Worm (Caenorhabditis elegans) whole organism, young adult: ENCODE results near the gene fbxa-89.

Source experiments
- B0019.2 ChIP-seq: fragments of 200-800 bp; sonication (Bioruptor generic); conservative IDR thresholded peaks from 2 replicates; pipeline ENCODE4 v1.3.6; 2022; ENCODE audit warnings: missing genetic modification reagents, missing genetic modification characterization, missing compliant biosample characterization
- F49E8.2 ChIP-seq: sonication (generic microtip); optimal IDR thresholded peaks from 3 replicates; lab custom pipeline; 2017; ENCODE audit warnings: missing genetic modification characterization, mild to moderate bottlenecking, missing compliant biosample characterization, antibody characterized with exemption, moderate library complexity; ENCODE audit not compliant: insufficient read depth
- F55B11.4 ChIP-seq: sonication (generic microtip); optimal IDR thresholded peaks from 2 replicates; lab custom pipeline; 2016; ENCODE audit warnings: missing compliant biosample characterization, missing genetic modification characterization, borderline replicate concordance; ENCODE audit not compliant: insufficient read depth
- F57C9.4 ChIP-seq: sonication (generic microtip); optimal IDR thresholded peaks from 2 replicates; lab custom pipeline; 2017; ENCODE audit warnings: mild to moderate bottlenecking, missing genetic modification characterization, missing compliant biosample characterization
- T26A5.8 ChIP-seq: sonication (generic microtip); optimal IDR thresholded peaks from 2 replicates; lab custom pipeline; 2016; ENCODE audit warnings: missing genetic modification characterization, missing compliant biosample characterization
- Y53G8AR.9 ChIP-seq: fragments of 200-800 bp; sonication (Bioruptor generic); conservative IDR thresholded peaks from 2 replicates; pipeline ENCODE4 v1.3.6; 2022; ENCODE audit warnings: missing genetic modification reagents, missing genetic modification characterization, missing compliant biosample characterization
- Y79H2A.3 ChIP-seq: fragments of 200-800 bp; sonication (Bioruptor generic); conservative IDR thresholded peaks from 2 replicates; pipeline ENCODE4 v1.3.6; 2022; ENCODE audit warnings: missing genetic modification reagents, missing genetic modification characterization, missing compliant biosample characterization
- Y95B8A.8 ChIP-seq: fragments of 200-800 bp; sonication (Bioruptor generic); IDR thresholded peaks from 2 replicates; pipeline ENCODE4 v1.3.6; 2022; ENCODE audit warnings: missing genetic modification reagents, missing genetic modification characterization, missing compliant biosample characterization
- aptf-2 ChIP-seq: fragments of 200-800 bp; sonication (Bioruptor generic); conservative IDR thresholded peaks from 2 replicates; pipeline ENCODE4 v1.3.6; 2022; ENCODE audit warnings: missing genetic modification reagents, missing genetic modification characterization, missing compliant biosample characterization
- bed-1 ChIP-seq: fragments of 200-800 bp; sonication (Bioruptor generic); IDR thresholded peaks from 2 replicates; pipeline ENCODE4 v1.3.6; 2022; ENCODE audit warnings: missing genetic modification reagents, missing genetic modification characterization, missing compliant biosample characterization
- cebp-1 ChIP-seq, 2 experiments: fragments of 200-800 bp in 1 of 2; sonication (Bioruptor generic) in 1 of 2; sonication (generic microtip) in 1 of 2; IDR thresholded peaks in 1 of 2; optimal IDR thresholded peaks in 1 of 2; 2 replicates each; pipeline versions ENCODE4 v1.3.6 to Lab custom; 2017 to 2022; ENCODE audit warnings: missing compliant biosample characterization in 2 of 2, missing genetic modification characterization in 2 of 2, mild to moderate bottlenecking in 1 of 2, missing genetic modification reagents in 1 of 2, moderate library complexity in 1 of 2
- ceh-100 ChIP-seq: fragments of 200-800 bp; sonication (Bioruptor generic); IDR thresholded peaks from 2 replicates; pipeline ENCODE4 v1.3.6; 2022; ENCODE audit warnings: missing genetic modification reagents, missing genetic modification characterization, missing compliant biosample characterization
- ceh-40 ChIP-seq: fragments of 200-800 bp; sonication (Bioruptor generic); IDR thresholded peaks from 2 replicates; pipeline ENCODE4 v1.3.6; 2022; ENCODE audit warnings: missing genetic modification characterization, missing compliant biosample characterization
- die-1 ChIP-seq: sonication (generic microtip); optimal IDR thresholded peaks from 2 replicates; lab custom pipeline; 2016; ENCODE audit warnings: missing genotype, mild to moderate bottlenecking, missing genetic modification characterization, missing compliant biosample characterization
- dpff-1 ChIP-seq: sonication (generic microtip); optimal IDR thresholded peaks from 2 replicates; lab custom pipeline; 2017; ENCODE audit warnings: mild to moderate bottlenecking, missing genetic modification characterization, missing compliant biosample characterization
- dpl-1 ChIP-seq: fragments of 150-350 bp; optimal IDR thresholded peaks from 2 replicates; lab custom pipeline; 2014; ENCODE audit warnings: missing biosample characterization, missing genetic modification reagents, missing genetic modification characterization
- egrh-3 ChIP-seq: fragments of 200-800 bp; sonication (Bioruptor generic); IDR thresholded peaks from 2 replicates; pipeline ENCODE4 v1.3.6; 2022; ENCODE audit warnings: missing genetic modification reagents, missing genetic modification characterization, missing compliant biosample characterization
- ekl-4 ChIP-seq: fragments of 200-800 bp; sonication (Bioruptor generic); IDR thresholded peaks from 2 replicates; pipeline ENCODE4 v1.3.6; 2022; ENCODE audit warnings: missing genetic modification reagents, missing genetic modification characterization, missing compliant biosample characterization
- gei-17 ChIP-seq: fragments of 200-800 bp; sonication (Bioruptor generic); optimal IDR thresholded peaks from 2 replicates; lab custom pipeline; 2018; ENCODE audit warnings: mild to moderate bottlenecking, missing genetic modification characterization, missing compliant biosample characterization
- lag-1 ChIP-seq: fragments of 200-800 bp; sonication (Bioruptor generic); IDR thresholded peaks from 2 replicates; pipeline ENCODE4 v1.3.6; 2022; ENCODE audit warnings: missing genetic modification reagents, missing genetic modification characterization, missing compliant biosample characterization
- let-526 ChIP-seq: fragments of 200-800 bp; sonication (Bioruptor generic); IDR thresholded peaks from 2 replicates; pipeline ENCODE4 v1.3.6; 2022; ENCODE audit warnings: missing genetic modification reagents, missing genetic modification characterization, missing compliant biosample characterization
- lin-26 ChIP-seq: fragments of 200-800 bp; sonication (Bioruptor generic); IDR thresholded peaks from 2 replicates; pipeline ENCODE4 v1.3.6; 2022; ENCODE audit warnings: missing genetic modification reagents, missing genetic modification characterization, missing compliant biosample characterization
- lin-40 ChIP-seq: sonication (generic microtip); optimal IDR thresholded peaks from 2 replicates; lab custom pipeline; 2016; ENCODE audit warnings: missing genetic modification characterization, mild to moderate bottlenecking, missing compliant biosample characterization, missing genotype, missing genetic modification reagents
- lin-54 ChIP-seq: fragments of 200-800 bp; sonication (Bioruptor generic); optimal IDR thresholded peaks from 2 replicates; lab custom pipeline; 2018; ENCODE audit warnings: mild to moderate bottlenecking, missing genetic modification characterization, missing compliant biosample characterization
- lir-1 ChIP-seq: fragments of 200-800 bp; sonication (Bioruptor generic); conservative IDR thresholded peaks from 2 replicates; pipeline ENCODE4 v1.3.6; 2022; ENCODE audit warnings: missing genetic modification reagents, missing genetic modification characterization, missing compliant biosample characterization
- lsl-1 ChIP-seq: fragments of 200-800 bp; sonication (Bioruptor generic); optimal IDR thresholded peaks from 2 replicates; lab custom pipeline; 2018; ENCODE audit warnings: mild to moderate bottlenecking, missing genetic modification characterization, moderate library complexity, missing compliant biosample characterization
- lsy-27 ChIP-seq: sonication (generic microtip); optimal IDR thresholded peaks from 2 replicates; lab custom pipeline; 2017; ENCODE audit warnings: missing genetic modification characterization, mild to moderate bottlenecking, missing compliant biosample characterization, antibody characterized with exemption, missing genotype, borderline replicate concordance; ENCODE audit not compliant: insufficient read depth
- madf-3 ChIP-seq: fragments of 200-800 bp; sonication (Bioruptor generic); IDR thresholded peaks from 2 replicates; pipeline ENCODE4 v1.3.6; 2022; ENCODE audit warnings: missing genetic modification reagents, missing genetic modification characterization, missing compliant biosample characterization
- madf-6 ChIP-seq: fragments of 200-800 bp; sonication (Bioruptor generic); IDR thresholded peaks from 2 replicates; pipeline ENCODE4 v1.3.6; 2022; ENCODE audit warnings: missing genetic modification reagents, missing genetic modification characterization, missing compliant biosample characterization
- mel-28 ChIP-seq: sonication (generic microtip); optimal IDR thresholded peaks from 2 replicates; lab custom pipeline; 2016; ENCODE audit warnings: borderline replicate concordance, mild to moderate bottlenecking, missing genetic modification characterization, missing compliant biosample characterization
- mes-4 ChIP-seq: sonication (generic microtip); optimal IDR thresholded peaks from 2 replicates; lab custom pipeline; 2016; ENCODE audit warnings: missing genotype, missing genetic modification characterization, missing compliant biosample characterization
- mxl-1 ChIP-seq: sonication (generic microtip); optimal IDR thresholded peaks from 2 replicates; lab custom pipeline; 2016; ENCODE audit warnings: missing genetic modification characterization, missing compliant biosample characterization
- nfya-1 ChIP-seq: sonication (generic microtip); optimal IDR thresholded peaks from 2 replicates; lab custom pipeline; 2017; ENCODE audit warnings: antibody characterized with exemption, missing compliant biosample characterization, missing genetic modification characterization, borderline replicate concordance; ENCODE audit not compliant: insufficient read depth
- pbrm-1 ChIP-seq: fragments of 200-800 bp; sonication (Bioruptor generic); IDR thresholded peaks from 2 replicates; pipeline ENCODE4 v1.3.6; 2022; ENCODE audit warnings: missing genetic modification reagents, missing genetic modification characterization, missing compliant biosample characterization
- pha-4 ChIP-seq: fragments of 150-350 bp; sonication (generic microtip); optimal IDR thresholded peaks from 2 replicates; lab custom pipeline; 2014; ENCODE audit warnings: missing biosample characterization, missing genetic modification reagents, missing genetic modification characterization
- rec-8 ChIP-seq, 2 experiments: sonication (generic microtip); optimal IDR thresholded peaks; 2 replicates each; lab custom pipeline; 2016; ENCODE audit warnings: mild to moderate bottlenecking in 2 of 2, missing genetic modification characterization in 2 of 2, missing genetic modification reagents in 2 of 2, missing genotype in 2 of 2, missing biosample characterization in 1 of 2, missing compliant biosample characterization in 1 of 2, moderate library complexity in 1 of 2
- sdz-38 ChIP-seq: sonication (generic microtip); optimal IDR thresholded peaks from 2 replicates; lab custom pipeline; 2016; ENCODE audit warnings: missing genotype, missing genetic modification characterization, missing compliant biosample characterization
- snpc-1.1 ChIP-seq: sonication (generic microtip); optimal IDR thresholded peaks from 2 replicates; lab custom pipeline; 2017; ENCODE audit warnings: missing genetic modification characterization, mild to moderate bottlenecking, missing compliant biosample characterization, antibody characterized with exemption, moderate library complexity, missing genotype, missing genetic modification reagents; ENCODE audit not compliant: insufficient read depth
- snpc-3.4 ChIP-seq: sonication (generic microtip); optimal IDR thresholded peaks from 2 replicates; lab custom pipeline; 2017; ENCODE audit warnings: missing genetic modification characterization, mild to moderate bottlenecking, missing compliant biosample characterization, antibody characterized with exemption, moderate library complexity, missing genotype, missing genetic modification reagents
- snpc-4 ChIP-seq, 5 experiments: fragments of 150-350 bp in 1 of 5; sonication (generic microtip) in 4 of 5; optimal IDR thresholded peaks; 2 replicates each; lab custom pipeline; 2014 to 2018; ENCODE audit warnings: missing genetic modification characterization in 5 of 5, missing biosample characterization in 3 of 5, antibody characterized with exemption in 2 of 5, mild to moderate bottlenecking in 2 of 5, missing compliant biosample characterization in 2 of 5, missing genotype in 2 of 5, moderate library complexity in 2 of 5, missing genetic modification reagents in 1 of 5
- somi-1 ChIP-seq: fragments of 200-800 bp; sonication (Bioruptor generic); optimal IDR thresholded peaks from 2 replicates; lab custom pipeline; 2018; ENCODE audit warnings: mild to moderate bottlenecking, missing genetic modification characterization, missing compliant biosample characterization
- tbx-9 ChIP-seq: sonication (generic microtip); optimal IDR thresholded peaks from 2 replicates; lab custom pipeline; 2016; ENCODE audit warnings: borderline replicate concordance, missing genetic modification characterization, inconsistent platforms, missing compliant biosample characterization
- zfh-2 ChIP-seq: fragments of 200-800 bp; sonication (Bioruptor generic); conservative IDR thresholded peaks from 2 replicates; pipeline ENCODE4 v1.3.6; 2022; ENCODE audit warnings: missing genetic modification reagents, missing genetic modification characterization, missing compliant biosample characterization
- ztf-26 ChIP-seq: sonication (generic microtip); optimal IDR thresholded peaks from 2 replicates; lab custom pipeline; 2017; ENCODE audit warnings: missing genetic modification characterization, missing compliant biosample characterization

Gene fbxa-89

DNA sequence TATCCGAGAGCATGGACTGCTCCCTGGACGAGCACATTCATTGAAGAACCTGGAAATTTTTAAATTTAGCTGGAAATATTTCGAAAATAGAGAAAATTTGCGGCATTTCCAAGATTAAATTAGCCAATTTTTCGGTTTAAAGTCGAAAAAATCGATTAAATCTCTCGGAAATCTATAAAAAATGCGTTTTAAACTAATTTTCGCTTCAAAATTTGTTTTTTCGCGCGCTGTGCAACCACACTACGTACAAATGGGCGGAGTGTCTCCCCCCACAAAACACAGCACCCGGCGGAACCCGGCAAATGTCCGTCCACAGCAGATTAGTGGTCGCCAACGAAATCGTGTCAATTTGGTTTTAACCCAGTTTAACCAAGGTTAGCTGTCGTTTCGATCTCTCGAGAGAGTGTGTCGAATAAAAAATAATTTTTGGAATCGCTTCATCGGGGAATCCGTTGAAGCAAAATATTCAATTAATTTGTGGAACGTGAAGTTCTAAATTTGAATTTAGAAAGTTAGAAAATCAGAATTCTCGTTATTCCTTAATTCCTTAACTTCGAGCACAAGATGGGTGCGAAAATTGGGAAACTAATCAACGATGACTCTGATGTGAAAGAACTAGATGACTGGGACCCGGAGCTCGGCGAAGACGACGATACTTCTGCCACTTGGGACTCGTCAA lies 14.3 kb downstream of the fbxa-89 start, which contains the start of the genes tim-1 and Y75B8A.23:
tim-1 (minus strand) TSS at position 51 of the 679 bp plus-strand sequence.
Y75B8A.23 (plus strand) TSS at position 547 of the 679 bp plus-strand sequence.
- TF ChIP-seq mxl-1 (tag; lab: Kevin White, UChicago), result no peak
- peak; percentile 89 for TF ChIP-seq madf-3 (GFP tag; lab: Robert Waterston, UW)
- peak; percentile 86 for TF ChIP-seq gei-17
- peak; percentile 30 for TF ChIP-seq sdz-38 (tag; lab: Kevin White, UChicago)
- peak; percentile 99 for TF ChIP-seq snpc-3.4 (tag; lab: Kevin White, UChicago)
- TF ChIP-seq lin-40 (tag; lab: Kevin White, UChicago), result peak; percentile 96
- TF ChIP-seq dpff-1 (tag; lab: Kevin White, UChicago), result peak; percentile 93
- peak; percentile 58 for TF ChIP-seq F57C9.4 (tag; lab: Kevin White, UChicago)
- peak; percentile 87 for TF ChIP-seq aptf-2 (GFP tag; lab: Robert Waterston, UW)
- TF ChIP-seq pbrm-1 (GFP tag; lab: Robert Waterston, UW), result peak; percentile 98
- TF ChIP-seq tbx-9 (tag; lab: Kevin White, UChicago), result no peak
- peak; percentile 95 for TF ChIP-seq madf-6 (GFP tag; lab: Robert Waterston, UW)
- TF ChIP-seq lin-54 (GFP tag; lab: Kevin White, UChicago), result peak; percentile 97
- no peak; the same call in 1 of the 2 replicates for TF ChIP-seq Y79H2A.3 (GFP tag; lab: Robert Waterston, UW)
- no peak for TF ChIP-seq bed-1 (GFP tag; lab: Robert Waterston, UW)
- TF ChIP-seq mel-28 (tag; lab: Kevin White, UChicago), result peak; percentile 84
- peak; percentile 77 for TF ChIP-seq die-1
- peak; percentile 69 for TF ChIP-seq egrh-3
- peak; percentile 97 for TF ChIP-seq F49E8.2 (tag; lab: Kevin White, UChicago)
- peak; percentile 33 for TF ChIP-seq somi-1 (GFP tag; lab: Kevin White, UChicago)
- peak; percentile 84 for TF ChIP-seq lsl-1 (GFP tag; lab: Kevin White, UChicago)
- TF ChIP-seq ceh-40 (GFP tag; lab: Robert Waterston, UW), result peak; percentile 67; the same call in 1 of the 2 replicates
- no peak for TF ChIP-seq F55B11.4 (tag; lab: Kevin White, UChicago)
- TF ChIP-seq dpl-1 (GFP tag; lab: Kevin White, UChicago), result peak; percentile 94
- TF ChIP-seq ceh-100 (GFP tag; lab: Robert Waterston, UW), result peak; percentile 89
- peak; percentile 75 for TF ChIP-seq mes-4 (tag; lab: Kevin White, UChicago)
- TF ChIP-seq Y53G8AR.9 (GFP tag; lab: Robert Waterston, UW), result peak; percentile 95
- peak; percentile 7 to 56 for TF ChIP-seq rec-8 (tag; optimal IDR thresholded peaks at IDR 0.05; lab: Kevin White, UChicago)
- TF ChIP-seq B0019.2 (GFP tag; lab: Robert Waterston, UW), result peak; percentile 92
- peak; percentile 86 for TF ChIP-seq lir-1
- peak; percentile 84 for TF ChIP-seq lsy-27 (tag; lab: Kevin White, UChicago)
- peak; percentile 40; the same call in 1 of the 2 replicates for TF ChIP-seq cebp-1 (GFP tag; IDR thresholded peaks at IDR 0.05; lab: Robert Waterston, UW)
- TF ChIP-seq cebp-1 (tag; optimal IDR thresholded peaks at IDR 0.05; lab: Kevin White, UChicago), result peak; percentile 86
- 0 out of 2 replicates have a peak, but pooled peaks have one; percentile 61 for TF ChIP-seq let-526
- TF ChIP-seq snpc-4 (GFP tag; optimal IDR thresholded peaks at IDR 0.05; lab: Kevin White, UChicago), result peak; percentile 99
- TF ChIP-seq snpc-4 (tag; optimal IDR thresholded peaks at IDR 0.05; lab: Kevin White, UChicago), result peak; percentile 100
- no peak for TF ChIP-seq nfya-1 (tag; lab: Kevin White, UChicago)
- TF ChIP-seq ztf-26 (tag; lab: Kevin White, UChicago), result peak; percentile 80
- TF ChIP-seq lag-1 (GFP tag; lab: Robert Waterston, UW), result 0 out of 2 replicates have a peak, but pooled peaks have one; percentile 11
- TF ChIP-seq ekl-4 (GFP tag; lab: Robert Waterston, UW), result peak; percentile 95
- peak; percentile 100 for TF ChIP-seq snpc-1.1 (tag; lab: Kevin White, UChicago)
- peak; percentile 97 for TF ChIP-seq Y95B8A.8 (GFP tag; lab: Robert Waterston, UW)
- peak; percentile 44 for TF ChIP-seq T26A5.8 (tag; lab: Kevin White, UChicago)
- TF ChIP-seq lin-26 (GFP tag; lab: Robert Waterston, UW), result peak; percentile 78; the same call in 1 of the 2 replicates
- no peak for TF ChIP-seq pha-4 (tag; lab: Kevin White, UChicago)
- peak; percentile 92 for TF ChIP-seq zfh-2
